Worm (Caenorhabditis elegans) whole organism, young adult: ENCODE results near the gene srx-2.

Source experiments
- B0019.2 ChIP-seq: fragments of 200-800 bp; sonication (Bioruptor generic); conservative IDR thresholded peaks from 2 replicates; pipeline ENCODE4 v1.3.6; 2022; ENCODE audit warnings: missing genetic modification reagents, missing genetic modification characterization, missing compliant biosample characterization
- B0261.1 ChIP-seq: sonication (generic microtip); optimal IDR thresholded peaks from 2 replicates; lab custom pipeline; 2016; ENCODE audit warnings: mild to moderate bottlenecking, missing genetic modification characterization, moderate library complexity, missing compliant biosample characterization
- B0336.3 ChIP-seq: fragments of 200-800 bp; sonication (Bioruptor generic); IDR thresholded peaks from 2 replicates; pipeline ENCODE4 v1.3.6; 2022; ENCODE audit warnings: missing genetic modification characterization, missing compliant biosample characterization
- D2030.7 ChIP-seq: fragments of 200-800 bp; sonication (Bioruptor generic); IDR thresholded peaks from 2 replicates; pipeline ENCODE4 v1.3.6; 2022; ENCODE audit warnings: missing genetic modification reagents, missing genetic modification characterization, missing compliant biosample characterization
- F10E7.11 ChIP-seq: sonication (generic microtip); optimal IDR thresholded peaks from 2 replicates; lab custom pipeline; 2017; ENCODE audit warnings: mild to moderate bottlenecking, missing genetic modification characterization, moderate library complexity, missing compliant biosample characterization
- F22D6.2 ChIP-seq: sonication (generic microtip); optimal IDR thresholded peaks from 2 replicates; lab custom pipeline; 2016; ENCODE audit warnings: mild to moderate bottlenecking, missing genetic modification characterization, missing compliant biosample characterization
- F33H1.4 ChIP-seq: fragments of 200-800 bp; sonication (Bioruptor generic); IDR thresholded peaks from 2 replicates; pipeline ENCODE4 v1.3.6; 2022; ENCODE audit warnings: missing genetic modification reagents, missing genetic modification characterization, missing compliant biosample characterization
- F37B4.10 ChIP-seq: fragments of 200-800 bp; sonication (Bioruptor generic); IDR thresholded peaks from 2 replicates; pipeline ENCODE4 v1.3.6; 2022; ENCODE audit warnings: missing genetic modification characterization, missing compliant biosample characterization
- F39B2.1 ChIP-seq: fragments of 200-800 bp; sonication (Bioruptor generic); IDR thresholded peaks from 2 replicates; pipeline ENCODE4 v1.3.6; 2022; ENCODE audit warnings: missing genetic modification reagents, missing genetic modification characterization, missing compliant biosample characterization
- F49E8.2 ChIP-seq: sonication (generic microtip); optimal IDR thresholded peaks from 3 replicates; lab custom pipeline; 2017; ENCODE audit warnings: missing genetic modification characterization, mild to moderate bottlenecking, missing compliant biosample characterization, antibody characterized with exemption, moderate library complexity; ENCODE audit not compliant: insufficient read depth
- F57A8.1 ChIP-seq: fragments of 200-800 bp; sonication (Bioruptor generic); optimal IDR thresholded peaks from 2 replicates; lab custom pipeline; 2018; ENCODE audit warnings: mild to moderate bottlenecking, missing genetic modification characterization, moderate library complexity, missing compliant biosample characterization
- K11D2.4 ChIP-seq: fragments of 200-800 bp; sonication (Bioruptor generic); IDR thresholded peaks from 2 replicates; pipeline ENCODE4 v1.3.6; 2022; ENCODE audit warnings: missing genetic modification reagents, missing genetic modification characterization, missing compliant biosample characterization
- T07F8.4 ChIP-seq: sonication (generic microtip); optimal IDR thresholded peaks from 2 replicates; lab custom pipeline; 2016; ENCODE audit warnings: mild to moderate bottlenecking, missing genetic modification characterization, moderate library complexity, missing compliant biosample characterization
- Y53F4B.3 ChIP-seq: fragments of 200-800 bp; sonication (Bioruptor generic); IDR thresholded peaks from 2 replicates; pipeline ENCODE4 v1.3.6; 2022; ENCODE audit warnings: missing genetic modification reagents, missing genetic modification characterization, missing compliant biosample characterization
- ZK185.1 ChIP-seq: sonication (generic microtip); optimal IDR thresholded peaks from 2 replicates; lab custom pipeline; 2016; ENCODE audit warnings: mild to moderate bottlenecking, missing genetic modification characterization, missing compliant biosample characterization; ENCODE audit not compliant: poor library complexity, severe bottlenecking
- ama-1 ChIP-seq, 3 experiments: fragments of 150-350 bp in 1 of 3; sonication (generic microtip) in 2 of 3; optimal IDR thresholded peaks; 2 replicates each; lab custom pipeline; 2014 to 2018; ENCODE audit warnings: missing biosample characterization in 2 of 3, missing genetic modification characterization in 2 of 3, missing genetic modification reagents in 2 of 3
- aptf-2 ChIP-seq: fragments of 200-800 bp; sonication (Bioruptor generic); conservative IDR thresholded peaks from 2 replicates; pipeline ENCODE4 v1.3.6; 2022; ENCODE audit warnings: missing genetic modification reagents, missing genetic modification characterization, missing compliant biosample characterization
- ceh-40 ChIP-seq: fragments of 200-800 bp; sonication (Bioruptor generic); IDR thresholded peaks from 2 replicates; pipeline ENCODE4 v1.3.6; 2022; ENCODE audit warnings: missing genetic modification characterization, missing compliant biosample characterization
- dpff-1 ChIP-seq: sonication (generic microtip); optimal IDR thresholded peaks from 2 replicates; lab custom pipeline; 2017; ENCODE audit warnings: mild to moderate bottlenecking, missing genetic modification characterization, missing compliant biosample characterization
- efl-1 ChIP-seq: fragments of 150-350 bp; optimal IDR thresholded peaks from 2 replicates; lab custom pipeline; 2014; ENCODE audit warnings: missing biosample characterization, missing genetic modification reagents, missing genetic modification characterization
- egl-44 ChIP-seq: fragments of 200-800 bp; sonication (Bioruptor generic); IDR thresholded peaks from 2 replicates; pipeline ENCODE4 v1.3.6; 2022; ENCODE audit warnings: missing genetic modification reagents, missing genetic modification characterization, missing compliant biosample characterization
- ekl-4 ChIP-seq: fragments of 200-800 bp; sonication (Bioruptor generic); IDR thresholded peaks from 2 replicates; pipeline ENCODE4 v1.3.6; 2022; ENCODE audit warnings: missing genetic modification reagents, missing genetic modification characterization, missing compliant biosample characterization
- ets-4 ChIP-seq: fragments of 200-800 bp; sonication (Bioruptor generic); optimal IDR thresholded peaks from 2 replicates; lab custom pipeline; 2018; ENCODE audit warnings: mild to moderate bottlenecking, missing genetic modification characterization, missing compliant biosample characterization
- fkh-3 ChIP-seq: sonication (generic microtip); optimal IDR thresholded peaks from 2 replicates; lab custom pipeline; 2016; ENCODE audit warnings: mild to moderate bottlenecking, missing genetic modification characterization, missing compliant biosample characterization
- gei-17 ChIP-seq: fragments of 200-800 bp; sonication (Bioruptor generic); optimal IDR thresholded peaks from 2 replicates; lab custom pipeline; 2018; ENCODE audit warnings: mild to moderate bottlenecking, missing genetic modification characterization, missing compliant biosample characterization
- him-1 ChIP-seq: sonication (generic microtip); optimal IDR thresholded peaks from 2 replicates; lab custom pipeline; 2016; ENCODE audit warnings: missing genotype, missing genetic modification reagents, missing genetic modification characterization, missing compliant biosample characterization
- hlh-12 ChIP-seq: sonication (generic microtip); optimal IDR thresholded peaks from 2 replicates; lab custom pipeline; 2016; ENCODE audit warnings: missing genetic modification characterization, missing compliant biosample characterization
- hrde-1 ChIP-seq: sonication (generic microtip); optimal IDR thresholded peaks from 2 replicates; lab custom pipeline; 2016; ENCODE audit warnings: missing genetic modification characterization, mild to moderate bottlenecking, missing compliant biosample characterization, moderate library complexity, missing genotype, missing genetic modification reagents, borderline replicate concordance
- let-526 ChIP-seq: fragments of 200-800 bp; sonication (Bioruptor generic); IDR thresholded peaks from 2 replicates; pipeline ENCODE4 v1.3.6; 2022; ENCODE audit warnings: missing genetic modification reagents, missing genetic modification characterization, missing compliant biosample characterization
- lin-35 ChIP-seq, 3 experiments: fragments of 150-350 bp in 2 of 3; sonication (generic microtip) in 1 of 3; optimal IDR thresholded peaks; 2 replicates each; lab custom pipeline; 2014 to 2018; ENCODE audit warnings: missing biosample characterization in 3 of 3, missing genetic modification characterization in 3 of 3, missing genetic modification reagents in 3 of 3
- lin-54 ChIP-seq: fragments of 200-800 bp; sonication (Bioruptor generic); optimal IDR thresholded peaks from 2 replicates; lab custom pipeline; 2018; ENCODE audit warnings: mild to moderate bottlenecking, missing genetic modification characterization, missing compliant biosample characterization
- lsl-1 ChIP-seq: fragments of 200-800 bp; sonication (Bioruptor generic); optimal IDR thresholded peaks from 2 replicates; lab custom pipeline; 2018; ENCODE audit warnings: mild to moderate bottlenecking, missing genetic modification characterization, moderate library complexity, missing compliant biosample characterization
- madf-3 ChIP-seq: fragments of 200-800 bp; sonication (Bioruptor generic); IDR thresholded peaks from 2 replicates; pipeline ENCODE4 v1.3.6; 2022; ENCODE audit warnings: missing genetic modification reagents, missing genetic modification characterization, missing compliant biosample characterization
- madf-6 ChIP-seq: fragments of 200-800 bp; sonication (Bioruptor generic); IDR thresholded peaks from 2 replicates; pipeline ENCODE4 v1.3.6; 2022; ENCODE audit warnings: missing genetic modification reagents, missing genetic modification characterization, missing compliant biosample characterization
- pha-4 ChIP-seq: fragments of 150-350 bp; sonication (generic microtip); optimal IDR thresholded peaks from 2 replicates; lab custom pipeline; 2014; ENCODE audit warnings: missing biosample characterization, missing genetic modification reagents, missing genetic modification characterization
- rcor-1 ChIP-seq: fragments of 200-800 bp; sonication (Bioruptor generic); IDR thresholded peaks from 2 replicates; pipeline ENCODE4 v1.3.6; 2022; ENCODE audit warnings: missing genetic modification reagents, missing genetic modification characterization, missing compliant biosample characterization
- rpc-1 ChIP-seq, 2 experiments: fragments of 150-350 bp in 1 of 2; sonication (generic microtip) in 1 of 2; optimal IDR thresholded peaks; 2 replicates each; lab custom pipeline; 2014 to 2018; ENCODE audit warnings: missing biosample characterization in 1 of 2, missing genetic modification characterization in 1 of 2, missing genetic modification reagents in 1 of 2, missing genotype in 1 of 2
- snpc-1.1 ChIP-seq: sonication (generic microtip); optimal IDR thresholded peaks from 2 replicates; lab custom pipeline; 2017; ENCODE audit warnings: missing genetic modification characterization, mild to moderate bottlenecking, missing compliant biosample characterization, antibody characterized with exemption, moderate library complexity, missing genotype, missing genetic modification reagents; ENCODE audit not compliant: insufficient read depth
- snpc-4 ChIP-seq, 5 experiments: fragments of 150-350 bp in 1 of 5; sonication (generic microtip) in 4 of 5; optimal IDR thresholded peaks; 2 replicates each; lab custom pipeline; 2014 to 2018; ENCODE audit warnings: missing genetic modification characterization in 5 of 5, missing biosample characterization in 3 of 5, antibody characterized with exemption in 2 of 5, mild to moderate bottlenecking in 2 of 5, missing compliant biosample characterization in 2 of 5, missing genotype in 2 of 5, moderate library complexity in 2 of 5, missing genetic modification reagents in 1 of 5
- somi-1 ChIP-seq: fragments of 200-800 bp; sonication (Bioruptor generic); optimal IDR thresholded peaks from 2 replicates; lab custom pipeline; 2018; ENCODE audit warnings: mild to moderate bottlenecking, missing genetic modification characterization, missing compliant biosample characterization
- xnd-1 ChIP-seq: sonication (generic microtip); optimal IDR thresholded peaks from 2 replicates; lab custom pipeline; 2016; ENCODE audit warnings: missing genotype, missing genetic modification reagents, missing genetic modification characterization, missing compliant biosample characterization
- ztf-28 ChIP-seq: fragments of 200-800 bp; sonication (Bioruptor generic); IDR thresholded peaks from 2 replicates; pipeline ENCODE4 v1.3.6; 2022; ENCODE audit warnings: missing genetic modification reagents, missing genetic modification characterization, missing compliant biosample characterization

srx-2 gene

ce11 chrV:9049271-9049670 lies 40.0 kb downstream of the srx-2 start:
- no peak for TF ChIP-seq F22D6.2 (tag; lab: Kevin White, UChicago)
- TF ChIP-seq D2030.7 (GFP tag; lab: Robert Waterston, UW), result no peak
- TF ChIP-seq snpc-1.1 (tag; lab: Kevin White, UChicago), result no peak
- no peak for TF ChIP-seq snpc-4 (GFP tag; optimal IDR thresholded peaks at IDR 0.05; lab: Kevin White, UChicago)
- TF ChIP-seq snpc-4 (tag; optimal IDR thresholded peaks at IDR 0.05; lab: Kevin White, UChicago), result no peak
- no peak for TF ChIP-seq Y53F4B.3
- no peak for TF ChIP-seq ets-4
- TF ChIP-seq F57A8.1 (GFP tag; lab: Kevin White, UChicago), result no peak
- no peak for TF ChIP-seq efl-1 (GFP tag; lab: Kevin White, UChicago)
- TF ChIP-seq rpc-1 (optimal IDR thresholded peaks at IDR 0.05; lab: Kevin White, UChicago), result no peak
- TF ChIP-seq rpc-1 (tag; optimal IDR thresholded peaks at IDR 0.05; lab: Kevin White, UChicago), result no peak
- no peak for TF ChIP-seq xnd-1 (tag; lab: Kevin White, UChicago)
- TF ChIP-seq somi-1 (GFP tag; lab: Kevin White, UChicago), result no peak
- no peak for TF ChIP-seq let-526 (GFP tag; lab: Robert Waterston, UW)
- no peak for TF ChIP-seq hlh-12 (tag; lab: Kevin White, UChicago)
- TF ChIP-seq B0261.1, result no peak

- TF ChIP-seq lin-35 (GFP tag; optimal IDR thresholded peaks at IDR 0.05; lab: Kevin White, UChicago) (no peak), B0019.2 (GFP tag; lab: Robert Waterston, UW) (no peak), madf-3 (GFP tag; lab: Robert Waterston, UW) (no peak), him-1 (tag; lab: Kevin White, UChicago) (no peak), pha-4 (tag; lab: Kevin White, UChicago) (no peak), efl-1 (GFP tag; lab: Kevin White, UChicago) (no peak), lsl-1 (no peak)
Observed at ce11 chrV:9051100-9051499, 41.8 kb downstream of the srx-2 start, which contains the start of gene C25E10.7. Gene C25E10.7 (minus strand): TSS chrV:9051200.

- no peak for TF ChIP-seq F22D6.2 (tag; lab: Kevin White, UChicago)
- TF ChIP-seq B0336.3 (GFP tag; lab: Robert Waterston, UW), result no peak
- no peak for TF ChIP-seq ceh-40 (GFP tag; lab: Robert Waterston, UW)
- no peak for TF ChIP-seq lin-54
Observed at ce11 chrV:9053235-9053634, 44.0 kb downstream of the srx-2 start.

- no peak for TF ChIP-seq egl-44 (GFP tag; lab: Robert Waterston, UW)
- TF ChIP-seq F39B2.1 (GFP tag; lab: Robert Waterston, UW), result no peak
- no peak for TF ChIP-seq aptf-2 (GFP tag; lab: Robert Waterston, UW)
- no peak for TF ChIP-seq dpff-1 (tag; lab: Kevin White, UChicago)
- TF ChIP-seq ztf-28, result no peak
- TF ChIP-seq F10E7.11 (tag; lab: Kevin White, UChicago), result no peak
- no peak for TF ChIP-seq T07F8.4 (tag; lab: Kevin White, UChicago)
Observed at ce11 chrV:9053969-9054368, 44.7 kb downstream of the srx-2 start, which contains the start of gene C25E10.8. Gene C25E10.8 (minus strand): TSS chrV:9054069.

- TF ChIP-seq K11D2.4 (GFP tag; lab: Robert Waterston, UW) (no peak), rcor-1 (GFP tag; lab: Robert Waterston, UW) (no peak), ZK185.1 (tag; lab: Kevin White, UChicago) (no peak), hrde-1 (tag; lab: Kevin White, UChicago) (no peak), F37B4.10 (GFP tag; lab: Robert Waterston, UW) (no peak), ama-1 (optimal IDR thresholded peaks at IDR 0.05; lab: Kevin White, UChicago) (no peak), ama-1 (GFP tag; optimal IDR thresholded peaks at IDR 0.05; lab: Kevin White, UChicago) (no peak), fkh-3 (tag; lab: Kevin White, UChicago) (no peak), gei-17 (GFP tag; lab: Kevin White, UChicago) (no peak), madf-6 (GFP tag; lab: Robert Waterston, UW) (no peak), F33H1.4 (GFP tag; lab: Robert Waterston, UW) (no peak), ekl-4 (no peak), F49E8.2 (tag; lab: Kevin White, UChicago) (no peak)
Observed at ce11 chrV:9054771-9055170, 45.5 kb downstream of the srx-2 start, which contains the start of gene swm-1. Gene swm-1 (minus strand): TSS chrV:9054871.
